Worm (Caenorhabditis elegans) whole organism, L2 larva: Measurements from ENCODE around the gene M6.11.
A peak's percentile ranks its signal among the peaks of the same experiment; 100 is the strongest.

Experiments used
- C34F6.9 ChIP-seq: fragments of 150-350 bp; optimal IDR thresholded peaks from 2 replicates; lab custom pipeline; 2014; ENCODE audit warnings: missing biosample characterization, missing genetic modification characterization
- R02D3.7 ChIP-seq: fragments of 150-350 bp; optimal IDR thresholded peaks from 2 replicates; lab custom pipeline; 2014; ENCODE audit warnings: missing biosample characterization, missing genetic modification characterization
- Y55F3AM.14 ChIP-seq: fragments of 200-800 bp; sonication (Bioruptor generic); optimal IDR thresholded peaks from 2 replicates; lab custom pipeline; 2018; ENCODE audit warnings: mild to moderate bottlenecking, missing genetic modification characterization, missing compliant biosample characterization
- ZK546.5 ChIP-seq: sonication (generic microtip); optimal IDR thresholded peaks from 2 replicates; lab custom pipeline; 2017; ENCODE audit warnings: missing biosample characterization, missing genetic modification characterization
- alr-1 ChIP-seq: fragments of 150-350 bp; optimal IDR thresholded peaks from 2 replicates; lab custom pipeline; 2014; ENCODE audit warnings: missing biosample characterization, missing genetic modification characterization
- aly-2 ChIP-seq: fragments of 150-350 bp; optimal IDR thresholded peaks from 2 replicates; lab custom pipeline; 2014; ENCODE audit warnings: missing biosample characterization, missing genetic modification characterization
- ama-1 ChIP-seq: fragments of 150-350 bp; optimal IDR thresholded peaks from 2 replicates; lab custom pipeline; 2018; ENCODE audit warnings: inconsistent platforms
- blmp-1 ChIP-seq: sonication (generic microtip); optimal IDR thresholded peaks from 2 replicates; lab custom pipeline; 2017; ENCODE audit warnings: missing genetic modification characterization, mild to moderate bottlenecking, missing compliant biosample characterization, antibody characterized with exemption, moderate library complexity; ENCODE audit not compliant: insufficient read depth
- ceh-16 ChIP-seq: fragments of 150-350 bp; optimal IDR thresholded peaks from 2 replicates; lab custom pipeline; 2014; ENCODE audit warnings: missing biosample characterization, missing genetic modification characterization
- ceh-82 ChIP-seq: fragments of 150-350 bp; optimal IDR thresholded peaks from 2 replicates; lab custom pipeline; 2014; ENCODE audit warnings: missing biosample characterization, missing genetic modification characterization
- dmd-4 ChIP-seq: sonication (generic microtip); optimal IDR thresholded peaks from 2 replicates; lab custom pipeline; 2017; ENCODE audit warnings: missing biosample characterization, missing genetic modification characterization
- egl-27 ChIP-seq: sonication (generic microtip); optimal IDR thresholded peaks from 3 replicates; lab custom pipeline; 2017; ENCODE audit warnings: missing biosample characterization, missing genetic modification reagents, missing genetic modification characterization
- elt-1 ChIP-seq: fragments of 150-350 bp; optimal IDR thresholded peaks from 2 replicates; lab custom pipeline; 2014; ENCODE audit warnings: missing biosample characterization, missing genetic modification characterization
- elt-3 ChIP-seq: sonication (generic microtip); optimal IDR thresholded peaks from 2 replicates; lab custom pipeline; 2017; ENCODE audit warnings: missing biosample characterization, missing genetic modification characterization
- fos-1 ChIP-seq: fragments of 150-350 bp; optimal IDR thresholded peaks from 2 replicates; lab custom pipeline; 2014; ENCODE audit warnings: missing biosample characterization, missing genetic modification characterization
- gmeb-1 ChIP-seq: fragments of 150-350 bp; optimal IDR thresholded peaks from 2 replicates; lab custom pipeline; 2014; ENCODE audit warnings: missing biosample characterization, missing genetic modification characterization
- lin-11 ChIP-seq: fragments of 150-350 bp; sonication (generic microtip); optimal IDR thresholded peaks from 2 replicates; lab custom pipeline; 2014; ENCODE audit warnings: missing biosample characterization, missing genetic modification characterization, inconsistent platforms, mixed read lengths
- lin-13 ChIP-seq: fragments of 150-350 bp; optimal IDR thresholded peaks from 2 replicates; lab custom pipeline; 2014; ENCODE audit warnings: missing biosample characterization, missing genetic modification reagents, missing genetic modification characterization
- lin-39 ChIP-seq: fragments of 150-350 bp; optimal IDR thresholded peaks from 2 replicates; lab custom pipeline; 2014; ENCODE audit warnings: missing biosample characterization, missing genetic modification reagents, missing genetic modification characterization
- lsy-2 ChIP-seq, 2 experiments: fragments of 150-350 bp in 1 of 2; sonication (generic microtip) in 1 of 2; optimal IDR thresholded peaks; 2 replicates each; lab custom pipeline; 2014 to 2017; ENCODE audit warnings: missing biosample characterization in 2 of 2, missing genetic modification characterization in 2 of 2
- mbf-1 ChIP-seq: sonication (generic microtip); optimal IDR thresholded peaks from 2 replicates; lab custom pipeline; 2017; ENCODE audit warnings: missing biosample characterization, missing genetic modification characterization
- mdl-1 ChIP-seq, 2 experiments: fragments of 150-350 bp in 1 of 2; sonication (generic microtip) in 1 of 2; optimal IDR thresholded peaks; 2 replicates each; lab custom pipeline; 2017; ENCODE audit warnings: missing biosample characterization in 2 of 2, missing genetic modification characterization in 2 of 2
- nhr-10 ChIP-seq: sonication (generic microtip); optimal IDR thresholded peaks from 2 replicates; lab custom pipeline; 2017; ENCODE audit warnings: missing biosample characterization, missing genetic modification characterization
- nhr-11 ChIP-seq: fragments of 150-350 bp; optimal IDR thresholded peaks from 2 replicates; lab custom pipeline; 2014; ENCODE audit warnings: missing biosample characterization, missing genetic modification characterization
- nhr-12 ChIP-seq: fragments of 150-350 bp; optimal IDR thresholded peaks from 2 replicates; lab custom pipeline; 2014; ENCODE audit warnings: missing biosample characterization, missing genetic modification characterization
- nhr-129 ChIP-seq: fragments of 150-350 bp; optimal IDR thresholded peaks from 2 replicates; lab custom pipeline; 2014; ENCODE audit warnings: missing biosample characterization, missing genetic modification characterization
- nhr-21 ChIP-seq: fragments of 150-350 bp; optimal IDR thresholded peaks from 2 replicates; lab custom pipeline; 2014; ENCODE audit warnings: missing biosample characterization, missing genetic modification characterization
- nhr-23 ChIP-seq: fragments of 150-350 bp; optimal IDR thresholded peaks from 2 replicates; lab custom pipeline; 2014; ENCODE audit warnings: missing biosample characterization, missing genetic modification reagents, missing genetic modification characterization
- nhr-237 ChIP-seq: fragments of 150-350 bp; optimal IDR thresholded peaks from 2 replicates; lab custom pipeline; 2014; ENCODE audit warnings: missing biosample characterization, missing genetic modification characterization
- nhr-25 ChIP-seq: fragments of 150-350 bp; sonication (generic microtip); optimal IDR thresholded peaks from 3 replicates; lab custom pipeline; 2014; ENCODE audit warnings: missing biosample characterization, missing genetic modification characterization
- nhr-77 ChIP-seq: fragments of 150-350 bp; optimal IDR thresholded peaks from 2 replicates; lab custom pipeline; 2014; ENCODE audit warnings: missing biosample characterization, missing genetic modification characterization
- peb-1 ChIP-seq: fragments of 150-350 bp; optimal IDR thresholded peaks from 2 replicates; lab custom pipeline; 2014; ENCODE audit warnings: missing biosample characterization, missing genetic modification characterization
- sem-4 ChIP-seq: fragments of 150-350 bp; optimal IDR thresholded peaks from 2 replicates; lab custom pipeline; 2014; ENCODE audit warnings: missing biosample characterization, missing genetic modification reagents, missing genetic modification characterization
- skn-1 ChIP-seq: sonication (generic microtip); optimal IDR thresholded peaks from 2 replicates; lab custom pipeline; 2017; ENCODE audit warnings: missing biosample characterization, missing genetic modification characterization
- sma-3 ChIP-seq: sonication (generic microtip); optimal IDR thresholded peaks from 2 replicates; lab custom pipeline; 2016; ENCODE audit warnings: missing genetic modification reagents, missing genetic modification characterization, missing compliant biosample characterization
- sma-9 ChIP-seq, 2 experiments: fragments of 150-350 bp in 1 of 2; sonication (generic microtip) in 1 of 2; optimal IDR thresholded peaks; 2 replicates each; lab custom pipeline; 2014 to 2016; ENCODE audit warnings: missing genetic modification characterization in 2 of 2, mild to moderate bottlenecking in 1 of 2, missing biosample characterization in 1 of 2, missing compliant biosample characterization in 1 of 2, missing genetic modification reagents in 1 of 2, moderate library complexity in 1 of 2
- snpc-4 ChIP-seq: fragments of 150-350 bp; optimal IDR thresholded peaks from 2 replicates; lab custom pipeline; 2014; ENCODE audit warnings: missing biosample characterization, missing genetic modification characterization
- unc-39 ChIP-seq: fragments of 150-350 bp; optimal IDR thresholded peaks from 2 replicates; lab custom pipeline; 2014; ENCODE audit warnings: missing biosample characterization, missing genetic modification characterization
- unc-55 ChIP-seq: fragments of 150-350 bp; sonication (generic microtip); optimal IDR thresholded peaks from 3 replicates; lab custom pipeline; 2014; ENCODE audit warnings: missing biosample characterization, missing genetic modification reagents, missing genetic modification characterization
- unc-62 ChIP-seq: fragments of 150-350 bp; optimal IDR thresholded peaks from 2 replicates; lab custom pipeline; 2014; ENCODE audit warnings: missing biosample characterization, missing genetic modification reagents, missing genetic modification characterization
- zag-1 ChIP-seq: fragments of 150-350 bp; optimal IDR thresholded peaks from 2 replicates; lab custom pipeline; 2014; ENCODE audit warnings: missing biosample characterization, missing genetic modification characterization
- ztf-1 ChIP-seq: fragments of 200-800 bp; sonication (Bioruptor generic); conservative IDR thresholded peaks from 2 replicates; pipeline ENCODE4 v1.3.6; 2022; ENCODE audit warnings: missing genetic modification characterization, missing compliant biosample characterization
- ztf-11 ChIP-seq: sonication (generic microtip); optimal IDR thresholded peaks from 2 replicates; lab custom pipeline; 2017; ENCODE audit warnings: missing biosample characterization, missing genetic modification characterization
- ztf-4 ChIP-seq: fragments of 150-350 bp; optimal IDR thresholded peaks from 2 replicates; lab custom pipeline; 2014; ENCODE audit warnings: missing biosample characterization, missing genetic modification characterization

M6.11 gene

ce11 chrX:599476-599875 is 41.9 kb downstream of the M6.11 start, which contains the start of gene F13C5.3:
F13C5.3 (minus strand) TSS chrX:599576.
- TF ChIP-seq elt-3 (tag; lab: Kevin White, UChicago) = no peak
- no peak for TF ChIP-seq nhr-10
- TF ChIP-seq dmd-4 (tag; lab: Kevin White, UChicago) = no peak
- no peak for TF ChIP-seq zag-1 (tag; lab: Kevin White, UChicago)
- TF ChIP-seq blmp-1 (tag; lab: Kevin White, UChicago) = no peak
- TF ChIP-seq ceh-82 = no peak
- no peak for TF ChIP-seq skn-1 (tag; lab: Kevin White, UChicago)
- no peak for TF ChIP-seq nhr-12 (tag; lab: Kevin White, UChicago)
- TF ChIP-seq peb-1 = no peak
- TF ChIP-seq nhr-25 (tag; lab: Kevin White, UChicago) = no peak
- no peak for TF ChIP-seq snpc-4 (tag; lab: Kevin White, UChicago)
- no peak for TF ChIP-seq nhr-237
- no peak for TF ChIP-seq lsy-2 (tag; optimal IDR thresholded peaks at IDR 0.05; lab: Kevin White, UChicago)
- no peak for TF ChIP-seq ztf-4 (tag; lab: Kevin White, UChicago)
- no peak for TF ChIP-seq gmeb-1 (tag; lab: Kevin White, UChicago)
- no peak for TF ChIP-seq C34F6.9 (tag; lab: Kevin White, UChicago)
- no peak for TF ChIP-seq sma-3 (GFP tag; lab: Kevin White, UChicago)
- no peak for TF ChIP-seq fos-1
- TF ChIP-seq egl-27 = no peak
- TF ChIP-seq, all 48 proteins: peak for 0

ce11 chrX:593910-594447 is 47.4 kb downstream of the M6.11 start, which contains the start of gene F13C5.2:
F13C5.2 (plus strand) TSS chrX:593960.
- TF ChIP-seq ztf-1 (no peak), aly-2 (tag; lab: Kevin White, UChicago) (no peak), nhr-12 (tag; lab: Kevin White, UChicago) (no peak), R02D3.7 (tag; lab: Kevin White, UChicago) (no peak), nhr-25 (tag; lab: Kevin White, UChicago) (no peak), C34F6.9 (tag; lab: Kevin White, UChicago) (no peak), skn-1 (tag; lab: Kevin White, UChicago) (no peak), sma-3 (GFP tag; lab: Kevin White, UChicago) (no peak)

DNA sequence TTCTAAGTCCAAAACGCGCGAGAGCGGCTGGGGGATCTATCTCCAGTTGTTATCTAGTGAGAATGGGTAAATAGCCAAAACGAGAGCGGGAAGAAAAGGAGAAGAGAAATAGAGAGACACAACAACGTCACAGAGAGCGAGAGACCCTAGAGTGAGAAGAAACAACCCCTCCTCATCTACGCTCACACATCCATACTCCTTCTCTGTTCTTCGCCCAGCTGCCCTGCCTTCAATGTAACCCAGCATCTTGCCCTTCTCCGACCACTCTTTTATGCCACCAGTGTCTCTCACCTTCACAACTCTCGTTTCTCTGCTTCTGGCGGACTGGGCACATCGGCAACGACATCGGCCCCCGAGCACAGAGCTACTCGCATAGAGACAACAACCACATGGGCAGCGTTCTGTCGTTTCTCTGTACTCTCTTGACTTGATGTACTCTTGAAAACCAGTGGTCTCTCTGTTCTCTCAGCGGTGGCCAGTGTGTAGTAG is 48.1 kb downstream of the M6.11 start:
- TF ChIP-seq nhr-12 (tag; lab: Kevin White, UChicago) (no peak), mbf-1 (tag; lab: Kevin White, UChicago) (no peak), nhr-23 (tag; lab: Kevin White, UChicago) (peak; percentile 48), blmp-1 (tag; lab: Kevin White, UChicago) (peak; percentile 64), sem-4 (tag; lab: Kevin White, UChicago) (peak; percentile 81), dmd-4 (tag; lab: Kevin White, UChicago) (no peak), lin-39 (tag; lab: Kevin White, UChicago) (no peak), ceh-16 (tag; lab: Kevin White, UChicago) (peak; percentile 37), egl-27 (peak; percentile 63), elt-3 (tag; lab: Kevin White, UChicago) (no peak), Y55F3AM.14 (peak; percentile 78), nhr-77 (tag; lab: Kevin White, UChicago) (no peak), C34F6.9 (tag; lab: Kevin White, UChicago) (peak; percentile 92), lsy-2 (tag; optimal IDR thresholded peaks at IDR 0.05; lab: Kevin White, UChicago) (peak; percentile 61 to 76), R02D3.7 (tag; lab: Kevin White, UChicago) (no peak), nhr-25 (tag; lab: Kevin White, UChicago) (peak; percentile 80), ztf-11 (tag; lab: Kevin White, UChicago) (no peak), zag-1 (tag; lab: Kevin White, UChicago) (peak; percentile 89), unc-39 (peak; percentile 12), gmeb-1 (tag; lab: Kevin White, UChicago) (peak; percentile 42), ama-1 (lab: Kevin White, UChicago) (no peak), peb-1 (peak; percentile 88), unc-62 (GFP tag; lab: Kevin White, UChicago) (no peak), mdl-1 (tag; optimal IDR thresholded peaks at IDR 0.05; lab: Kevin White, UChicago) (peak; percentile 86 to 96), nhr-21 (peak; percentile 62), aly-2 (tag; lab: Kevin White, UChicago) (no peak), elt-1 (tag; lab: Kevin White, UChicago) (no peak), ZK546.5 (tag; lab: Kevin White, UChicago) (no peak), ztf-1 (no peak), snpc-4 (tag; lab: Kevin White, UChicago) (peak; percentile 54), skn-1 (tag; lab: Kevin White, UChicago) (no peak), ceh-82 (no peak), nhr-11 (no peak), nhr-129 (tag; lab: Kevin White, UChicago) (peak; percentile 98), alr-1 (no peak), fos-1 (peak; percentile 84), nhr-10 (no peak), sma-9 (GFP tag; optimal IDR thresholded peaks at IDR 0.05; lab: Kevin White, UChicago) (peak; percentile 79), sma-9 (tag; optimal IDR thresholded peaks at IDR 0.05; lab: Kevin White, UChicago) (no peak), nhr-237 (no peak), sma-3 (GFP tag; lab: Kevin White, UChicago) (peak; percentile 63), lin-13 (GFP tag; lab: Kevin White, UChicago) (peak; percentile 76), ztf-4 (tag; lab: Kevin White, UChicago) (peak; percentile 72), lin-11 (peak; percentile 56), unc-55 (GFP tag; lab: Kevin White, UChicago) (peak; percentile 74)
